Worm (Caenorhabditis elegans) whole organism, young adult: Measurements from ENCODE around the gene fbxa-4.

Experiments used
- B0336.3 ChIP-seq: fragments of 200-800 bp; sonication (Bioruptor generic); IDR thresholded peaks from 2 replicates; pipeline ENCODE4 v1.3.6; 2022; ENCODE audit warnings: missing genetic modification characterization, missing compliant biosample characterization
- C06A6.2 ChIP-seq: fragments of 200-800 bp; sonication (Bioruptor generic); conservative IDR thresholded peaks from 2 replicates; pipeline ENCODE4 v1.3.6; 2022; ENCODE audit warnings: missing genetic modification characterization, missing compliant biosample characterization
- C17E4.6 ChIP-seq: fragments of 200-800 bp; sonication (Bioruptor generic); IDR thresholded peaks from 2 replicates; pipeline ENCODE4 v1.3.6; 2022; ENCODE audit warnings: missing genetic modification reagents, missing genetic modification characterization, missing compliant biosample characterization
- F22D6.2 ChIP-seq: sonication (generic microtip); optimal IDR thresholded peaks from 2 replicates; lab custom pipeline; 2016; ENCODE audit warnings: mild to moderate bottlenecking, missing genetic modification characterization, missing compliant biosample characterization
- F39B2.1 ChIP-seq: fragments of 200-800 bp; sonication (Bioruptor generic); IDR thresholded peaks from 2 replicates; pipeline ENCODE4 v1.3.6; 2022; ENCODE audit warnings: missing genetic modification reagents, missing genetic modification characterization, missing compliant biosample characterization
- F55B11.4 ChIP-seq: sonication (generic microtip); optimal IDR thresholded peaks from 2 replicates; lab custom pipeline; 2016; ENCODE audit warnings: missing compliant biosample characterization, missing genetic modification characterization, borderline replicate concordance; ENCODE audit not compliant: insufficient read depth
- F57A8.1 ChIP-seq: fragments of 200-800 bp; sonication (Bioruptor generic); optimal IDR thresholded peaks from 2 replicates; lab custom pipeline; 2018; ENCODE audit warnings: mild to moderate bottlenecking, missing genetic modification characterization, moderate library complexity, missing compliant biosample characterization
- Y53G8AR.9 ChIP-seq: fragments of 200-800 bp; sonication (Bioruptor generic); conservative IDR thresholded peaks from 2 replicates; pipeline ENCODE4 v1.3.6; 2022; ENCODE audit warnings: missing genetic modification reagents, missing genetic modification characterization, missing compliant biosample characterization
- ZK185.1 ChIP-seq: sonication (generic microtip); optimal IDR thresholded peaks from 2 replicates; lab custom pipeline; 2016; ENCODE audit warnings: mild to moderate bottlenecking, missing genetic modification characterization, missing compliant biosample characterization; ENCODE audit not compliant: poor library complexity, severe bottlenecking
- akir-1 ChIP-seq: fragments of 200-800 bp; sonication (Bioruptor generic); optimal IDR thresholded peaks from 2 replicates; lab custom pipeline; 2018; ENCODE audit warnings: mild to moderate bottlenecking, missing genetic modification characterization, moderate library complexity, missing compliant biosample characterization
- aptf-3 ChIP-seq: fragments of 200-800 bp; sonication (Bioruptor generic); IDR thresholded peaks from 2 replicates; pipeline ENCODE4 v1.3.6; 2022; ENCODE audit warnings: missing genetic modification characterization, missing compliant biosample characterization
- atf-7 ChIP-seq: sonication (generic microtip); optimal IDR thresholded peaks from 2 replicates; lab custom pipeline; 2017; ENCODE audit warnings: mild to moderate bottlenecking, missing genetic modification characterization, missing compliant biosample characterization
- attf-3 ChIP-seq: fragments of 200-800 bp; sonication (Bioruptor generic); conservative IDR thresholded peaks from 2 replicates; pipeline ENCODE4 v1.3.6; 2022; ENCODE audit warnings: missing genetic modification reagents, missing genetic modification characterization, missing compliant biosample characterization
- bed-2 ChIP-seq: fragments of 200-800 bp; sonication (Bioruptor generic); IDR thresholded peaks from 2 replicates; pipeline ENCODE4 v1.3.6; 2022; ENCODE audit warnings: missing genetic modification reagents, missing genetic modification characterization, missing compliant biosample characterization
- ccch-3 ChIP-seq: fragments of 200-800 bp; sonication (Bioruptor generic); optimal IDR thresholded peaks from 2 replicates; lab custom pipeline; 2018; ENCODE audit warnings: mild to moderate bottlenecking, missing genetic modification characterization, missing compliant biosample characterization
- cebp-1 ChIP-seq, 2 experiments: fragments of 200-800 bp in 1 of 2; sonication (Bioruptor generic) in 1 of 2; sonication (generic microtip) in 1 of 2; IDR thresholded peaks in 1 of 2; optimal IDR thresholded peaks in 1 of 2; 2 replicates each; pipeline versions ENCODE4 v1.3.6 to Lab custom; 2017 to 2022; ENCODE audit warnings: missing compliant biosample characterization in 2 of 2, missing genetic modification characterization in 2 of 2, mild to moderate bottlenecking in 1 of 2, missing genetic modification reagents in 1 of 2, moderate library complexity in 1 of 2
- ceh-27 ChIP-seq: fragments of 200-800 bp; sonication (Bioruptor generic); optimal IDR thresholded peaks from 2 replicates; lab custom pipeline; 2018; ENCODE audit warnings: mild to moderate bottlenecking, missing genetic modification characterization, moderate library complexity, missing compliant biosample characterization
- ceh-91 ChIP-seq: fragments of 200-800 bp; sonication (Bioruptor generic); IDR thresholded peaks from 2 replicates; pipeline ENCODE4 v1.3.6; 2022; ENCODE audit warnings: missing genetic modification reagents, missing genetic modification characterization, missing compliant biosample characterization
- chd-7 ChIP-seq: sonication (generic microtip); optimal IDR thresholded peaks from 2 replicates; lab custom pipeline; 2016; ENCODE audit warnings: mild to moderate bottlenecking, missing genetic modification characterization, moderate library complexity, missing compliant biosample characterization
- dpff-1 ChIP-seq: sonication (generic microtip); optimal IDR thresholded peaks from 2 replicates; lab custom pipeline; 2017; ENCODE audit warnings: mild to moderate bottlenecking, missing genetic modification characterization, missing compliant biosample characterization
- dpl-1 ChIP-seq: fragments of 150-350 bp; optimal IDR thresholded peaks from 2 replicates; lab custom pipeline; 2014; ENCODE audit warnings: missing biosample characterization, missing genetic modification reagents, missing genetic modification characterization
- fkh-3 ChIP-seq: sonication (generic microtip); optimal IDR thresholded peaks from 2 replicates; lab custom pipeline; 2016; ENCODE audit warnings: mild to moderate bottlenecking, missing genetic modification characterization, missing compliant biosample characterization
- him-1 ChIP-seq: sonication (generic microtip); optimal IDR thresholded peaks from 2 replicates; lab custom pipeline; 2016; ENCODE audit warnings: missing genotype, missing genetic modification reagents, missing genetic modification characterization, missing compliant biosample characterization
- hlh-12 ChIP-seq: sonication (generic microtip); optimal IDR thresholded peaks from 2 replicates; lab custom pipeline; 2016; ENCODE audit warnings: missing genetic modification characterization, missing compliant biosample characterization
- lag-1 ChIP-seq: fragments of 200-800 bp; sonication (Bioruptor generic); IDR thresholded peaks from 2 replicates; pipeline ENCODE4 v1.3.6; 2022; ENCODE audit warnings: missing genetic modification reagents, missing genetic modification characterization, missing compliant biosample characterization
- let-526 ChIP-seq: fragments of 200-800 bp; sonication (Bioruptor generic); IDR thresholded peaks from 2 replicates; pipeline ENCODE4 v1.3.6; 2022; ENCODE audit warnings: missing genetic modification reagents, missing genetic modification characterization, missing compliant biosample characterization
- let-607 ChIP-seq, 2 experiments: fragments of 200-800 bp in 1 of 2; sonication (Bioruptor generic) in 1 of 2; sonication (generic microtip) in 1 of 2; optimal IDR thresholded peaks; 2 replicates each; lab custom pipeline; 2016 to 2018; ENCODE audit warnings: mild to moderate bottlenecking in 2 of 2, missing compliant biosample characterization in 2 of 2, missing genetic modification characterization in 2 of 2, moderate library complexity in 2 of 2, missing genotype in 1 of 2
- lin-40 ChIP-seq: sonication (generic microtip); optimal IDR thresholded peaks from 2 replicates; lab custom pipeline; 2016; ENCODE audit warnings: missing genetic modification characterization, mild to moderate bottlenecking, missing compliant biosample characterization, missing genotype, missing genetic modification reagents
- lsy-27 ChIP-seq: sonication (generic microtip); optimal IDR thresholded peaks from 2 replicates; lab custom pipeline; 2017; ENCODE audit warnings: missing genetic modification characterization, mild to moderate bottlenecking, missing compliant biosample characterization, antibody characterized with exemption, missing genotype, borderline replicate concordance; ENCODE audit not compliant: insufficient read depth
- madf-10 ChIP-seq: sonication (generic microtip); optimal IDR thresholded peaks from 2 replicates; lab custom pipeline; 2016; ENCODE audit warnings: mild to moderate bottlenecking, missing genetic modification characterization, missing compliant biosample characterization
- madf-3 ChIP-seq: fragments of 200-800 bp; sonication (Bioruptor generic); IDR thresholded peaks from 2 replicates; pipeline ENCODE4 v1.3.6; 2022; ENCODE audit warnings: missing genetic modification reagents, missing genetic modification characterization, missing compliant biosample characterization
- madf-8 ChIP-seq: fragments of 200-800 bp; sonication (Bioruptor generic); conservative IDR thresholded peaks from 2 replicates; pipeline ENCODE4 v1.3.6; 2022; ENCODE audit warnings: missing genetic modification reagents, missing genetic modification characterization, missing compliant biosample characterization
- nhr-80 ChIP-seq: sonication (generic microtip); optimal IDR thresholded peaks from 2 replicates; lab custom pipeline; 2016; ENCODE audit warnings: missing genetic modification characterization, missing compliant biosample characterization
- nhr-90 ChIP-seq: sonication (generic microtip); optimal IDR thresholded peaks from 2 replicates; lab custom pipeline; 2016; ENCODE audit warnings: missing genotype, mild to moderate bottlenecking, missing genetic modification characterization, missing compliant biosample characterization
- rcor-1 ChIP-seq: fragments of 200-800 bp; sonication (Bioruptor generic); IDR thresholded peaks from 2 replicates; pipeline ENCODE4 v1.3.6; 2022; ENCODE audit warnings: missing genetic modification reagents, missing genetic modification characterization, missing compliant biosample characterization
- repo-1 ChIP-seq: sonication (generic microtip); optimal IDR thresholded peaks from 2 replicates; lab custom pipeline; 2017; ENCODE audit warnings: mild to moderate bottlenecking, missing genetic modification characterization, missing compliant biosample characterization
- rpc-1 ChIP-seq, 2 experiments: fragments of 150-350 bp in 1 of 2; sonication (generic microtip) in 1 of 2; optimal IDR thresholded peaks; 2 replicates each; lab custom pipeline; 2014 to 2018; ENCODE audit warnings: missing biosample characterization in 1 of 2, missing genetic modification characterization in 1 of 2, missing genetic modification reagents in 1 of 2, missing genotype in 1 of 2
- sdz-38 ChIP-seq: sonication (generic microtip); optimal IDR thresholded peaks from 2 replicates; lab custom pipeline; 2016; ENCODE audit warnings: missing genotype, missing genetic modification characterization, missing compliant biosample characterization
- snpc-1.1 ChIP-seq: sonication (generic microtip); optimal IDR thresholded peaks from 2 replicates; lab custom pipeline; 2017; ENCODE audit warnings: missing genetic modification characterization, mild to moderate bottlenecking, missing compliant biosample characterization, antibody characterized with exemption, moderate library complexity, missing genotype, missing genetic modification reagents; ENCODE audit not compliant: insufficient read depth
- snpc-1.3 ChIP-seq: sonication (generic microtip); optimal IDR thresholded peaks from 2 replicates; lab custom pipeline; 2017; ENCODE audit warnings: missing genetic modification characterization, mild to moderate bottlenecking, missing compliant biosample characterization, antibody characterized with exemption, moderate library complexity, missing genotype, missing genetic modification reagents; ENCODE audit not compliant: insufficient read depth
- snpc-4 ChIP-seq, 5 experiments: fragments of 150-350 bp in 1 of 5; sonication (generic microtip) in 4 of 5; optimal IDR thresholded peaks; 2 replicates each; lab custom pipeline; 2014 to 2018; ENCODE audit warnings: missing genetic modification characterization in 5 of 5, missing biosample characterization in 3 of 5, antibody characterized with exemption in 2 of 5, mild to moderate bottlenecking in 2 of 5, missing compliant biosample characterization in 2 of 5, missing genotype in 2 of 5, moderate library complexity in 2 of 5, missing genetic modification reagents in 1 of 5
- tlf-1 ChIP-seq: fragments of 200-800 bp; sonication (Bioruptor generic); optimal IDR thresholded peaks from 2 replicates; lab custom pipeline; 2018; ENCODE audit warnings: mild to moderate bottlenecking, missing genetic modification characterization, missing compliant biosample characterization
- ztf-18 ChIP-seq: sonication (generic microtip); optimal IDR thresholded peaks from 2 replicates; lab custom pipeline; 2016; ENCODE audit warnings: missing genotype, mild to moderate bottlenecking, missing genetic modification characterization, missing compliant biosample characterization
- ztf-25 ChIP-seq: fragments of 200-800 bp; sonication (Bioruptor generic); IDR thresholded peaks from 2 replicates; pipeline ENCODE4 v1.3.6; 2022; ENCODE audit warnings: missing genetic modification reagents, missing genetic modification characterization, missing compliant biosample characterization
- ztf-26 ChIP-seq: sonication (generic microtip); optimal IDR thresholded peaks from 2 replicates; lab custom pipeline; 2017; ENCODE audit warnings: missing genetic modification characterization, missing compliant biosample characterization
- ztf-28 ChIP-seq: fragments of 200-800 bp; sonication (Bioruptor generic); IDR thresholded peaks from 2 replicates; pipeline ENCODE4 v1.3.6; 2022; ENCODE audit warnings: missing genetic modification reagents, missing genetic modification characterization, missing compliant biosample characterization

Gene fbxa-4

DNA sequence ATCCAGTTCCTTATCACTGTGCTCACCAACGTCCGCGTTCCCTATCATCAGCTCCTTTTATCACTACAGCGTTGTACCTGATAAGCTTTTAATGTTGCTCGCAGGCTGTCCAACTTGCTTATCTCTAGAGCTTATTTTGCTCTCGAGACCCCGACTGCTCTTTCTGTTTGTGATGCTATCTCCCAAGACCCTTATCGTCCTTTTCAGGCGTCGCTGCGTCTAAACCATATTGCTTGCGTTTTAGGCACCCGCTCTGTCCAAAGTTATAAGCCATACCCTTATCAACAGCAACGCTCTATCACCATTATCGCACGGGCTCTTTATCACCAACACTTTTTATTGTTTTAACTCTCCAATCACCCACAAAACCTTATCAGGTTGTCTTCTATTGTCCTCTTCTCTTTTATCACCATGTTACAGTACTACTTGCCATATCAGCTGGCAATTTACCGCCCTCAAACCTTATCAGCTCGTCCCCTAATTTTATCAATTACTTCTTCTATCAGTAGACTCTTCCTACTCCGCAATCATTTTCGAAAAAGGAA lies 36.8 kb downstream of the fbxa-4 start (continued):
- TF ChIP-seq lsy-27 (no peak), lin-40 (tag; lab: Kevin White, UChicago) (no peak), nhr-80 (tag; lab: Kevin White, UChicago) (peak; percentile 100), let-526 (0 out of 2 replicates have a peak, but pooled peaks have one; percentile 17), repo-1 (tag; lab: Kevin White, UChicago) (peak; percentile 76), him-1 (tag; lab: Kevin White, UChicago) (no peak), lag-1 (no peak), snpc-1.1 (tag; lab: Kevin White, UChicago) (no peak), atf-7 (tag; lab: Kevin White, UChicago) (peak; percentile 99), ccch-3 (no peak), ZK185.1 (tag; lab: Kevin White, UChicago) (no peak), madf-8 (GFP tag; lab: Robert Waterston, UW) (no peak), aptf-3 (GFP tag; lab: Robert Waterston, UW) (no peak), rcor-1 (GFP tag; lab: Robert Waterston, UW) (no peak), dpl-1 (GFP tag; lab: Kevin White, UChicago) (no peak), rpc-1 (optimal IDR thresholded peaks at IDR 0.05; lab: Kevin White, UChicago) (no peak), rpc-1 (tag; optimal IDR thresholded peaks at IDR 0.05; lab: Kevin White, UChicago) (no peak), attf-3 (no peak), F39B2.1 (GFP tag; lab: Robert Waterston, UW) (no peak), C06A6.2 (peak; percentile 61), ztf-28 (GFP tag; lab: Robert Waterston, UW) (no peak), F57A8.1 (GFP tag; lab: Kevin White, UChicago) (no peak), madf-3 (no peak), snpc-4 (GFP tag; optimal IDR thresholded peaks at IDR 0.05; lab: Kevin White, UChicago) (no peak), snpc-4 (tag; optimal IDR thresholded peaks at IDR 0.05; lab: Kevin White, UChicago) (peak in 1 of 4 experiments; percentile 44), tlf-1 (GFP tag; lab: Kevin White, UChicago) (peak; percentile 84), hlh-12 (tag; lab: Kevin White, UChicago) (no peak), ceh-27 (GFP tag; lab: Kevin White, UChicago) (no peak), let-607 (tag; optimal IDR thresholded peaks at IDR 0.05; lab: Kevin White, UChicago) (peak; percentile 79 to 88), C17E4.6 (GFP tag; lab: Robert Waterston, UW) (no peak), madf-10 (tag; lab: Kevin White, UChicago) (peak; percentile 41), fkh-3 (tag; lab: Kevin White, UChicago) (no peak), F22D6.2 (tag; lab: Kevin White, UChicago) (peak; percentile 86), sdz-38 (tag; lab: Kevin White, UChicago) (no peak), dpff-1 (no peak), B0336.3 (GFP tag; lab: Robert Waterston, UW) (no peak; the same call in none of the 2 replicates), ceh-91 (GFP tag; lab: Robert Waterston, UW) (no peak), ztf-18 (tag; lab: Kevin White, UChicago) (peak; percentile 12), snpc-1.3 (no peak), ztf-26 (tag; lab: Kevin White, UChicago) (peak; percentile 19), Y53G8AR.9 (GFP tag; lab: Robert Waterston, UW) (0 out of 2 replicates have a peak, but pooled peaks have one; percentile 55), F55B11.4 (tag; lab: Kevin White, UChicago) (no peak), chd-7 (tag; lab: Kevin White, UChicago) (peak; percentile 31), bed-2 (no peak), ztf-25 (no peak), cebp-1 (GFP tag; IDR thresholded peaks at IDR 0.05; lab: Robert Waterston, UW) (no peak), cebp-1 (tag; optimal IDR thresholded peaks at IDR 0.05; lab: Kevin White, UChicago) (no peak), akir-1 (GFP tag; lab: Kevin White, UChicago) (no peak), nhr-90 (tag; lab: Kevin White, UChicago) (peak; percentile 97)
